Fruit fly (Drosophila melanogaster): ENCODE measurements around the gene dome.
A peak's percentile ranks its signal among the peaks of the same experiment; 100 is the strongest.

DNA sequence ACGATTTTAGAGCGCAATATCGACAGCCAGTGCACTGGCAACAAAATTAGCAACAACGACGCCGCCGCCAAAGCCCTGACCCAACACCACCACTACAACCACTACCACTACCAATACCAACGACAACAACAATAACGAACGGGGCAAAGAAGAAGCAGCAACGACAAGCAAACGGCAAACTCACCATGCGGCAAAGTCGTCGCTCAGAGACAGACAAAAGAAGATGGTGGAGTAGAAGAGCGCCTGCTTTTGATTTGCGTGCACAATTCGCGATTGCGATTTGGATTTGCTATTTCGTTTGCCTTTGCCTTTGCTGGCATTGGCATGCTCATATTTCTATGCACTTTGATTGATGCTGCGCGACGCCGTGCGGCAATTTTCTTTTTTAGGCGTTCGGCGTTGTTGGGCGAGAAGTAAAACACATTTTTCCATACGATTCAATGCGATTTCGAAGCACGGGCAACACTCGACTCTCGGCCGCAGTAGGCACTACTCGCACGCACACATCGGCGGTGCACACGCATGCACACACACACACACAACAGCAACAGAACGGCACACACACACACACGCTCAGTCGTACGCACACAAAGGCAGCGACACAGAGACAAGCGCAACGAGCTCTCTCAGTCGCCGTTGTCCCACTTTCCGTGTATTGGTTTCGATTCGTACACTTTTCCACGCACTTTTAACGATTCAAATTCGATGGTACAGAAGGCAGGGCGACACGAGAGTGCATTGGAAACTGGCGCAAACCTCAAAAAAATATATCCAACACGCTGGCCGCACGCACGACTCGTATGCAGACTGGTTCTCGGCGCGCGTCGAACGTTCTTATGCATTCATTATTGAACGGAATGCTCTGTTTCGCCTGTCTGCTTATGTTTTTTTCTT lies 45.6 kb downstream of the dome start:
- TF ChIP-seq CG8478 (optimal IDR thresholded peaks at IDR 0.05) (peak; percentile 73), pan (optimal IDR thresholded peaks at IDR 0.05) (no peak), psq (optimal IDR thresholded peaks at IDR 0.05) (no peak), EcR (GFP tag; optimal IDR thresholded peaks at IDR 0.05) (no peak)

Measured in whole organism.